Fruit fly (Drosophila melanogaster) ovary, adult (tissue): Measurements from ENCODE around the gene CG8042.

ENCODE experiments used
- CG17801 ChIP-seq: fragments of 200-800 bp; optimal IDR thresholded peaks from 2 replicates; lab custom pipeline; 2019; ENCODE audit warnings: missing biosample characterization, mild to moderate bottlenecking, missing genetic modification characterization, moderate library complexity; ENCODE audit not compliant: partially characterized antibody

Gene CG8042

dm6 chr3L:7983602-7984223 lies 8.9 kb upstream of the CG8042 start:
- TF ChIP-seq CG17801 = no peak

- no peak for TF ChIP-seq CG17801
These were observed 7.2 kb upstream of the CG8042 start for dm6 chr3L:7981956-7982355.

DNA sequence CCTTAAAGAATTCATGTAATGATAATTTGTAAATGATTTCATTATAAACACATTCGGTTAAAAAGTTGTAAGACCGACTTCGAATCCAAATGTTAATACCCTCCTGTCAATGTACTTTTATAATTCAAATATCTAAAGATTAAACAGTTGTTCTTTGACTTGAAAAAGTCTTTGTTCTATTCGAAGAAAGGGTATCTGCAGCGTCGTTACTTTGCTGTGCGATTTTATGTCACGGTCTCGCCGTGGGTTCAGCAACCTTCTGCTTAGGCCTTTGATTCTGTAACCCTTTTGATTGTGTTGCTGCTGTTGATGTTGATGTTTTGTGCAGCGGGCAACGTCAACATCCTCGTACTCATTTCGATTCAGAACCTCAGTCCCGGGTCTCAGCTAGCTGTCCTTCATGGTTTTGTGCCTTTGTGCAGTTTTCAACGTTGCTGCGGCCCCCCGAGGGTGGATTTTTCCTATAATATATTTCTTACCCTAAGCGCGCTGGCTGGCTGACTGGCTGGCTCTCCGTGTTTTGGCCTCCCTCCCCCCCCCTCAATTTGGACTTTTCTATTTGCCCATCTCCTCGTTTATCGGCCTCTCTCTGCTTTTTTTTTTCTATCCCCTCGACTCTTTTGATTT lies 6.5 kb upstream of the CG8042 start:
- TF ChIP-seq CG17801 = no peak

dm6 chr3L:7978777-7979649 lies 4.2 kb upstream of the CG8042 start, which contains the start of gene nmo:
nmo (plus strand) TSS chr3L:7979046.
- TF ChIP-seq CG17801 = peak; percentile 54

DNA sequence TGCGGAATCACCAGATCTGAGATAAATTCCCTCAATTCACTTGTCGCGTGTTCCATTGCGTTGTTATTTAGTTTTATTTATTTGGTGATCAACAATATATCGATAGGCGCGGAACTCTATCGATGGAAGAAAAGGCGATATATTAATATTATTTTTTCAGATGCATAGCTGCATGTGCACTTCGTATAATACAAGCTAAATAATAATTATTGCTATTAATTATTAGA lies 3.7 kb upstream of the CG8042 start, which contains the start of gene Pop4:
TSS of gene Pop4 (minus strand) at position 101 of the 227 bp plus-strand sequence.
- no peak for TF ChIP-seq CG17801

DNA sequence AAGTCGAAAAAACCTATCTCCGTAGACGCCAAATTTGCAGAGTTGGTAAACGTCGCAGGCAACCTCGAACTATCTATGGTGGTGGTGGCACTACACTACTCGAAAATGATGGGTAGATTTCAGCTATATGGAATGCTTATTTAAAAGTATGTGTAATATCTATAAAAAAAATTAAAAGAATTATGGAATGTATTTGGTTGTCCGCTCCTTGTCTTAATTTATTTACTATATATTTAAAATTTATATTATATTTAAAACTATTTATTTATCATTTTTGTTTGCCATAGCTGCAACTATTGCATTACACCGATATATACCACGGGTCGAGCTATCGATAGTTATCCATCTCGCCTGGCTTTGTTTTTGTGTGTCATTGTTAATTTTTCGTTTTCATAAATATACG lies 1.3 kb upstream of the CG8042 start, which contains the start of the genes HP4 and CG8209:
TSS of gene HP4 (minus strand) at position 74 of the 403 bp plus-strand sequence.
TSS of gene CG8209 (plus strand) at position 326 of the 403 bp plus-strand sequence.
- TF ChIP-seq CG17801 = peak; percentile 88

dm6 chr3L:7970442-7970841 lies 4.3 kb downstream of the CG8042 start, which contains the start of gene RNaseX25:
RNaseX25 (plus strand) TSS chr3L:7970588.
- peak; percentile 65 for TF ChIP-seq CG17801

dm6 chr3L:7968422-7969030 lies 6.3 kb downstream of the CG8042 start:
- no peak for TF ChIP-seq CG17801

- TF ChIP-seq CG17801 = no peak
These were observed 7.6 kb downstream of the CG8042 start for dm6 chr3L:7967203-7967602.

- no peak for TF ChIP-seq CG17801
These were observed 11.2 kb downstream of the CG8042 start for dm6 chr3L:7963549-7963948.

DNA sequence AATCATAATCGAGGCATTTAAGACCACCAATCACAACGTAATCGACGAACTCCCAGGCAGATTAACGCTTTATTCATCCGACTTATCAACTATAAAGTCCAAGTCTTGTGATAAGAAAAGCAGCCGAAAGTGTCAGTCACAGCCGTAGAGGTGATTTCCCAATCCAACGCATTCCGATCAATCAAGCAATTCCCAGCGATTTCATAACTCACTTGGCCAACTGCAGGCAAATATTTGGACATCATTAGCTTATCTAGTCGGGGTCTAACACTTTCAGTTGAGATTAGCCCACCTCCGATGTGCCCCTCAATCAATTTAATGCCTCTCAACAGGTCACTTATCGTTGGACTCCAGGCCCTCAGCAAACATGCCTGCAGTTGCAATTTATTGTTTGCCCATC lies 11.8 kb downstream of the CG8042 start:
- no peak for TF ChIP-seq CG17801

- TF ChIP-seq CG17801 = no peak
These were observed 12.6 kb downstream of the CG8042 start for dm6 chr3L:7961973-7962753.

DNA sequence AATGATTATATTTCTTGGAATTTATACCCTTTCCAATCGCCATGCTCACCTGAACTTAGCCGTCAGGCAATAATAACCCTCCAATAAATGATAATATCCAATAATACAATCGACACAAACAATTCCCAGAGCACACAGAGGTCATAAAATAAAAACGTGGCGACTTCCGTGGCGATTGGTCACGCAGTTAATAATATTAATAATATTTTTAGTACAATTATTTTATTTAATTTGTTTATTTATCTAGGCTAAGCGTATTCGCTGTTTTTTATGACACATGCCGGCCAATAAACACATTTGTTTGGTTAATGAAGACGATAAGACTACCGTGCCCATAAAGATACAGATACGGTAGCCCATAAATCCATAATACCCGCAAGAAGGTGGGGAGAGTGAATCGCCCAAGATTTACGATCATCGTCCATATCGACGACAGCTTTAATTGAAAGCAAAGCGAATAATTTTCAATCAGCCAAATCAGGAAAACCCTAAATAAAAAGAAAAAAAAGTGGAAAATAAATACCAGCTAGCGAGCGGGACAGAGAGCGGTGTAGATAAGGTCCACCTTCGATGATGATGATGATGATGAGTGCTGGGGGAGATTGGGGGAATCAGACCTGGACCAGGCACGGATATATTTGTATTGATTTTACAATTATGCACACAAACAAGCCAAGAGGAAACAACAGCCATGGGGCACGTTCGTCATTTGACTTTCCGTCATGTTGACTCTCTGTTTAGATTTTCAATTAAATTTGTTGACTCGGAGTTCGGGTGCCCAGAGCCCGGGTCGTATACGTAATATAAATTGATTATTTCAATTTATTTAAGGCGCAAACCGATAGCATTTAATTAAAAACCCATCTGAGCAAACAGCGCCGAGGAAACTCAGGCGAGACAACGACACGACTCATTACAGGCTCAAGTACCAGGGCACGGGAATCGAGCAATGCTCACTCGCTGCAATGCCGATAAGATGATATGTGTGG lies 13.8 kb downstream of the CG8042 start:
- peak; percentile 62 for TF ChIP-seq CG17801

dm6 chr3L:7958590-7959180 lies 16.1 kb downstream of the CG8042 start:
- no peak for TF ChIP-seq CG17801
